Worm (Caenorhabditis elegans) whole organism, young adult: ENCODE data around the gene nas-25.

Experiments
- B0019.2 ChIP-seq: fragments of 200-800 bp; sonication (Bioruptor generic); conservative IDR thresholded peaks from 2 replicates; pipeline ENCODE4 v1.3.6; 2022; ENCODE audit warnings: missing genetic modification reagents, missing genetic modification characterization, missing compliant biosample characterization
- Y95B8A.8 ChIP-seq: fragments of 200-800 bp; sonication (Bioruptor generic); IDR thresholded peaks from 2 replicates; pipeline ENCODE4 v1.3.6; 2022; ENCODE audit warnings: missing genetic modification reagents, missing genetic modification characterization, missing compliant biosample characterization
- atf-7 ChIP-seq: sonication (generic microtip); optimal IDR thresholded peaks from 2 replicates; lab custom pipeline; 2017; ENCODE audit warnings: mild to moderate bottlenecking, missing genetic modification characterization, missing compliant biosample characterization
- ceh-40 ChIP-seq: fragments of 200-800 bp; sonication (Bioruptor generic); IDR thresholded peaks from 2 replicates; pipeline ENCODE4 v1.3.6; 2022; ENCODE audit warnings: missing genetic modification characterization, missing compliant biosample characterization
- efl-1 ChIP-seq: fragments of 150-350 bp; optimal IDR thresholded peaks from 2 replicates; lab custom pipeline; 2014; ENCODE audit warnings: missing biosample characterization, missing genetic modification reagents, missing genetic modification characterization
- madf-3 ChIP-seq: fragments of 200-800 bp; sonication (Bioruptor generic); IDR thresholded peaks from 2 replicates; pipeline ENCODE4 v1.3.6; 2022; ENCODE audit warnings: missing genetic modification reagents, missing genetic modification characterization, missing compliant biosample characterization
- nfya-1 ChIP-seq: sonication (generic microtip); optimal IDR thresholded peaks from 2 replicates; lab custom pipeline; 2017; ENCODE audit warnings: antibody characterized with exemption, missing compliant biosample characterization, missing genetic modification characterization, borderline replicate concordance; ENCODE audit not compliant: insufficient read depth
- sdz-38 ChIP-seq: sonication (generic microtip); optimal IDR thresholded peaks from 2 replicates; lab custom pipeline; 2016; ENCODE audit warnings: missing genotype, missing genetic modification characterization, missing compliant biosample characterization
- tbx-9 ChIP-seq: sonication (generic microtip); optimal IDR thresholded peaks from 2 replicates; lab custom pipeline; 2016; ENCODE audit warnings: borderline replicate concordance, missing genetic modification characterization, inconsistent platforms, missing compliant biosample characterization
- unc-62 ChIP-seq: fragments of 150-350 bp; optimal IDR thresholded peaks from 2 replicates; lab custom pipeline; 2014; ENCODE audit warnings: missing biosample characterization, missing genetic modification reagents, missing genetic modification characterization
- xnd-1 ChIP-seq: sonication (generic microtip); optimal IDR thresholded peaks from 2 replicates; lab custom pipeline; 2016; ENCODE audit warnings: missing genotype, missing genetic modification reagents, missing genetic modification characterization, missing compliant biosample characterization

DNA sequence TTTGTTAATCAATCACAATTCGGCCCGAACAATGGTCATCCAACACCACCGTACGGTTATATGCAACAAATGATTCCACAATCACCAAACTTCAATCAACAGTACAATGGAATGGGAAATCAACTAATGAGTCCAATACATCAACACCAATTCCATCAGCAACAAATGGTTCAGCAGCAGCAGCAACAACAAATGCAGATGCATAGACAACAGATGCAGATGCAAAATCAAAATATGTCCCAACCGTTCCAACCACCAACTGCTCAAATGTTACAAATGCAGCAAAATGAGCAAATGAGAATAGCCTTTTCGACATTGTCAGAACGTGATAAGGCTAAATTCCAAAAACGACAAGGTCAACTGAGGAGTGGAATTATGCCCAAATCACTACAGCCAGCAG is 49.4 kb upstream of the nas-25 start:
- TF ChIP-seq atf-7: no peak
- TF ChIP-seq xnd-1 (tag; lab: Kevin White, UChicago): no peak
- TF ChIP-seq tbx-9 (tag; lab: Kevin White, UChicago): no peak
- TF ChIP-seq unc-62 (GFP tag; lab: Kevin White, UChicago): no peak
- TF ChIP-seq madf-3 (GFP tag; lab: Robert Waterston, UW): no peak
- TF ChIP-seq ceh-40 (GFP tag; lab: Robert Waterston, UW): no peak
- no peak for TF ChIP-seq B0019.2 (GFP tag; lab: Robert Waterston, UW)
- TF ChIP-seq nfya-1 (tag; lab: Kevin White, UChicago): no peak
- TF ChIP-seq sdz-38 (tag; lab: Kevin White, UChicago): no peak
- no peak for TF ChIP-seq Y95B8A.8
- TF ChIP-seq efl-1 (GFP tag; lab: Kevin White, UChicago): no peak
